Worm (Caenorhabditis elegans) whole organism, L1 larva: ENCODE results near the gene pqbp-1.1.
A peak's percentile ranks its signal among the peaks of the same experiment; 100 is the strongest.

Experiments used
- C04F5.9 ChIP-seq: sonication (generic microtip); optimal IDR thresholded peaks from 2 replicates; lab custom pipeline; 2016; ENCODE audit warnings: missing genetic modification characterization, missing compliant biosample characterization
- C34B4.2 ChIP-seq: sonication (generic microtip); optimal IDR thresholded peaks from 2 replicates; lab custom pipeline; 2017; ENCODE audit warnings: mild to moderate bottlenecking, missing genetic modification characterization, missing compliant biosample characterization
- F16B12.6 ChIP-seq: fragments of 150-350 bp; optimal IDR thresholded peaks from 2 replicates; lab custom pipeline; 2014; ENCODE audit warnings: missing biosample characterization, missing genetic modification characterization
- alr-1 ChIP-seq: fragments of 200-800 bp; sonication (Bioruptor generic); optimal IDR thresholded peaks from 2 replicates; lab custom pipeline; 2018; ENCODE audit warnings: borderline replicate concordance, mild to moderate bottlenecking, missing genetic modification characterization, missing compliant biosample characterization
- aly-2 ChIP-seq: fragments of 150-350 bp; optimal IDR thresholded peaks from 2 replicates; lab custom pipeline; 2014; ENCODE audit warnings: missing biosample characterization, missing genetic modification characterization
- blmp-1 ChIP-seq: fragments of 150-350 bp; optimal IDR thresholded peaks from 2 replicates; lab custom pipeline; 2014; ENCODE audit warnings: missing biosample characterization, missing genetic modification characterization
- ceh-63 ChIP-seq: fragments of 200-800 bp; sonication (Bioruptor generic); optimal IDR thresholded peaks from 2 replicates; lab custom pipeline; 2018; ENCODE audit warnings: mild to moderate bottlenecking, missing genetic modification characterization, missing compliant biosample characterization
- ceh-82 ChIP-seq, 3 experiments: fragments of 150-350 bp in 1 of 3; sonication (generic microtip) in 2 of 3; optimal IDR thresholded peaks; 2 replicates each; lab custom pipeline; 2014 to 2017; ENCODE audit warnings: missing biosample characterization in 3 of 3, missing genetic modification characterization in 3 of 3
- ces-1 ChIP-seq: fragments of 150-350 bp; optimal IDR thresholded peaks from 2 replicates; lab custom pipeline; 2014; ENCODE audit warnings: missing biosample characterization, missing genetic modification reagents, missing genetic modification characterization
- dpl-1 ChIP-seq, 3 experiments: fragments of 150-350 bp in 2 of 3; sonication (generic microtip) in 1 of 3; optimal IDR thresholded peaks; 2 replicates each; lab custom pipeline; 2014 to 2017; ENCODE audit warnings: missing biosample characterization in 3 of 3, missing genetic modification characterization in 3 of 3, missing genetic modification reagents in 3 of 3
- efl-1 ChIP-seq, 4 experiments: fragments of 150-350 bp; optimal IDR thresholded peaks in 3 of 4; peaks in 1 of 4; 1 replicate in 1 of 4; 2 replicates in 3 of 4; lab custom pipeline; 2014; ENCODE audit warnings: missing biosample characterization in 2 of 4, missing genetic modification characterization in 2 of 4, missing genetic modification reagents in 2 of 4
- efl-3 ChIP-seq: fragments of 200-800 bp; sonication (Bioruptor generic); optimal IDR thresholded peaks from 2 replicates; lab custom pipeline; 2018; ENCODE audit warnings: mild to moderate bottlenecking, missing genetic modification characterization, missing compliant biosample characterization
- elt-3 ChIP-seq, 6 experiments: fragments of 150-350 bp in 1 of 6; sonication (generic microtip); optimal IDR thresholded peaks; 2 replicates each; lab custom pipeline; 2017 to 2018; ENCODE audit warnings: missing biosample characterization in 6 of 6, missing genetic modification characterization in 6 of 6, inconsistent platforms in 1 of 6
- fkh-10 ChIP-seq: sonication (generic microtip); optimal IDR thresholded peaks from 2 replicates; lab custom pipeline; 2017; ENCODE audit warnings: missing biosample characterization, missing genetic modification reagents, missing genetic modification characterization
- fkh-4 ChIP-seq: sonication (generic microtip); optimal IDR thresholded peaks from 2 replicates; lab custom pipeline; 2016; ENCODE audit warnings: missing compliant biosample characterization, missing genetic modification characterization, borderline replicate concordance
- fkh-8 ChIP-seq: sonication (generic microtip); optimal IDR thresholded peaks from 2 replicates; lab custom pipeline; 2016; ENCODE audit warnings: mild to moderate bottlenecking, missing genetic modification characterization, missing compliant biosample characterization
- fos-1 ChIP-seq: fragments of 150-350 bp; optimal IDR thresholded peaks from 2 replicates; lab custom pipeline; 2014; ENCODE audit warnings: missing biosample characterization, missing genetic modification characterization
- grh-1 ChIP-seq: fragments of 200-800 bp; sonication (Bioruptor generic); IDR thresholded peaks from 2 replicates; pipeline ENCODE4 v1.3.6; 2022; ENCODE audit warnings: missing genetic modification reagents, missing genetic modification characterization, missing compliant biosample characterization
- hlh-17 ChIP-seq: fragments of 200-800 bp; sonication (Bioruptor generic); optimal IDR thresholded peaks from 2 replicates; lab custom pipeline; 2018; ENCODE audit warnings: missing genetic modification characterization, mild to moderate bottlenecking, missing compliant biosample characterization, moderate library complexity, borderline replicate concordance
- hlh-4 ChIP-seq: sonication (generic microtip); optimal IDR thresholded peaks from 2 replicates; lab custom pipeline; 2016; ENCODE audit warnings: mild to moderate bottlenecking, missing genetic modification characterization, missing compliant biosample characterization
- hpl-2 ChIP-seq: fragments of 150-350 bp; optimal IDR thresholded peaks from 2 replicates; lab custom pipeline; 2014; ENCODE audit warnings: missing biosample characterization, missing genetic modification reagents, missing genetic modification characterization
- jun-1 ChIP-seq: fragments of 150-350 bp; optimal IDR thresholded peaks from 2 replicates; lab custom pipeline; 2014; ENCODE audit warnings: missing biosample characterization, missing genetic modification reagents, missing genetic modification characterization
- lin-14 ChIP-seq: fragments of 200-800 bp; sonication (Bioruptor generic); optimal IDR thresholded peaks from 2 replicates; lab custom pipeline; 2018; ENCODE audit warnings: mild to moderate bottlenecking, missing genetic modification characterization, moderate library complexity, missing compliant biosample characterization
- lin-15B ChIP-seq: fragments of 150-350 bp; sonication (generic microtip); optimal IDR thresholded peaks from 3 replicates; lab custom pipeline; 2014; ENCODE audit warnings: missing biosample characterization, missing genetic modification characterization
- lin-35 ChIP-seq, 2 experiments: fragments of 150-350 bp; optimal IDR thresholded peaks; 2 replicates each; lab custom pipeline; 2014; ENCODE audit warnings: missing biosample characterization in 2 of 2, missing genetic modification characterization in 2 of 2, missing genetic modification reagents in 2 of 2
- lsy-2 ChIP-seq, 2 experiments: fragments of 150-350 bp; optimal IDR thresholded peaks; 2 replicates each; lab custom pipeline; 2014; ENCODE audit warnings: missing biosample characterization in 2 of 2, missing genetic modification characterization in 2 of 2
- mdl-1 ChIP-seq, 2 experiments: fragments of 150-350 bp; optimal IDR thresholded peaks; 2 replicates each; lab custom pipeline; 2014 to 2017; ENCODE audit warnings: missing biosample characterization in 2 of 2, missing genetic modification characterization in 2 of 2, inconsistent platforms in 1 of 2
- nhr-19 ChIP-seq: fragments of 200-800 bp; sonication (Bioruptor generic); conservative IDR thresholded peaks from 2 replicates; pipeline ENCODE4 v1.3.6; 2022; ENCODE audit warnings: missing genetic modification characterization, missing compliant biosample characterization
- nhr-20 ChIP-seq: sonication (generic microtip); optimal IDR thresholded peaks from 2 replicates; lab custom pipeline; 2016; ENCODE audit warnings: mild to moderate bottlenecking, missing genetic modification characterization, missing compliant biosample characterization
- nhr-237 ChIP-seq: fragments of 150-350 bp; optimal IDR thresholded peaks from 2 replicates; lab custom pipeline; 2014; ENCODE audit warnings: missing biosample characterization, missing genetic modification characterization
- nhr-28 ChIP-seq: fragments of 150-350 bp; optimal IDR thresholded peaks from 2 replicates; lab custom pipeline; 2014; ENCODE audit warnings: missing biosample characterization, missing genetic modification characterization
- nhr-47 ChIP-seq: sonication (generic microtip); optimal IDR thresholded peaks from 2 replicates; lab custom pipeline; 2016; ENCODE audit warnings: mild to moderate bottlenecking, missing genetic modification characterization, moderate library complexity, missing compliant biosample characterization
- nhr-71 ChIP-seq: sonication (generic microtip); optimal IDR thresholded peaks from 2 replicates; lab custom pipeline; 2016; ENCODE audit warnings: mild to moderate bottlenecking, missing genetic modification characterization, moderate library complexity, missing compliant biosample characterization
- nhr-76 ChIP-seq: sonication (generic microtip); optimal IDR thresholded peaks from 2 replicates; lab custom pipeline; 2017; ENCODE audit warnings: missing biosample characterization, missing genetic modification characterization
- nhr-77 ChIP-seq: fragments of 150-350 bp; optimal IDR thresholded peaks from 2 replicates; lab custom pipeline; 2014; ENCODE audit warnings: missing biosample characterization, missing genetic modification characterization
- nhr-85 ChIP-seq: sonication (generic microtip); peaks from one replicate; lab custom pipeline; 2016; ENCODE audit warnings: missing genetic modification characterization, inconsistent platforms, missing compliant biosample characterization
- nhr-90 ChIP-seq: sonication (generic microtip); optimal IDR thresholded peaks from 2 replicates; lab custom pipeline; 2016; ENCODE audit warnings: mild to moderate bottlenecking, missing genetic modification characterization, missing compliant biosample characterization; ENCODE audit not compliant: poor library complexity
- pax-3 ChIP-seq: fragments of 200-800 bp; sonication (Bioruptor generic); optimal IDR thresholded peaks from 2 replicates; lab custom pipeline; 2018; ENCODE audit warnings: mild to moderate bottlenecking, missing genetic modification characterization, moderate library complexity, missing compliant biosample characterization
- rnt-1 ChIP-seq: sonication (generic microtip); optimal IDR thresholded peaks from 2 replicates; lab custom pipeline; 2016; ENCODE audit warnings: mild to moderate bottlenecking, missing genetic modification characterization, moderate library complexity, missing compliant biosample characterization
- snpc-4 ChIP-seq: fragments of 150-350 bp; optimal IDR thresholded peaks from 2 replicates; lab custom pipeline; 2014; ENCODE audit warnings: missing biosample characterization, missing genetic modification characterization
- snu-23 ChIP-seq: sonication (generic microtip); optimal IDR thresholded peaks from 2 replicates; lab custom pipeline; 2016; ENCODE audit warnings: missing genetic modification characterization, missing compliant biosample characterization
- sox-4 ChIP-seq: sonication (generic microtip); optimal IDR thresholded peaks from 2 replicates; lab custom pipeline; 2016; ENCODE audit warnings: missing genetic modification characterization, missing compliant biosample characterization
- sup-37 ChIP-seq: fragments of 200-800 bp; sonication (Bioruptor generic); optimal IDR thresholded peaks from 2 replicates; lab custom pipeline; 2018; ENCODE audit warnings: mild to moderate bottlenecking, missing genetic modification characterization, missing compliant biosample characterization
- swsn-7 ChIP-seq: sonication (generic microtip); optimal IDR thresholded peaks from 2 replicates; lab custom pipeline; 2016; ENCODE audit warnings: missing genetic modification characterization, missing compliant biosample characterization
- tbx-2 ChIP-seq: sonication (generic microtip); optimal IDR thresholded peaks from 2 replicates; lab custom pipeline; 2016; ENCODE audit warnings: missing genetic modification characterization, missing compliant biosample characterization
- tlp-1 ChIP-seq: fragments of 150-350 bp; optimal IDR thresholded peaks from 2 replicates; lab custom pipeline; 2014; ENCODE audit warnings: missing biosample characterization, missing genetic modification characterization
- unc-62 ChIP-seq: fragments of 150-350 bp; optimal IDR thresholded peaks from 2 replicates; lab custom pipeline; 2014; ENCODE audit warnings: missing biosample characterization, missing genetic modification reagents, missing genetic modification characterization
- vab-15 ChIP-seq: sonication (generic microtip); optimal IDR thresholded peaks from 2 replicates; lab custom pipeline; 2017; ENCODE audit warnings: missing genotype, mild to moderate bottlenecking, missing genetic modification characterization, missing compliant biosample characterization
- zag-1 ChIP-seq: fragments of 150-350 bp; optimal IDR thresholded peaks from 2 replicates; lab custom pipeline; 2014; ENCODE audit warnings: missing biosample characterization, missing genetic modification characterization
- zip-4 ChIP-seq: fragments of 200-800 bp; sonication (Bioruptor generic); optimal IDR thresholded peaks from 2 replicates; lab custom pipeline; 2018; ENCODE audit warnings: mild to moderate bottlenecking, missing genetic modification characterization, moderate library complexity, missing compliant biosample characterization
- ztf-4 ChIP-seq: fragments of 150-350 bp; optimal IDR thresholded peaks from 2 replicates; lab custom pipeline; 2014; ENCODE audit warnings: missing biosample characterization, missing genetic modification characterization

Gene pqbp-1.1

DNA sequence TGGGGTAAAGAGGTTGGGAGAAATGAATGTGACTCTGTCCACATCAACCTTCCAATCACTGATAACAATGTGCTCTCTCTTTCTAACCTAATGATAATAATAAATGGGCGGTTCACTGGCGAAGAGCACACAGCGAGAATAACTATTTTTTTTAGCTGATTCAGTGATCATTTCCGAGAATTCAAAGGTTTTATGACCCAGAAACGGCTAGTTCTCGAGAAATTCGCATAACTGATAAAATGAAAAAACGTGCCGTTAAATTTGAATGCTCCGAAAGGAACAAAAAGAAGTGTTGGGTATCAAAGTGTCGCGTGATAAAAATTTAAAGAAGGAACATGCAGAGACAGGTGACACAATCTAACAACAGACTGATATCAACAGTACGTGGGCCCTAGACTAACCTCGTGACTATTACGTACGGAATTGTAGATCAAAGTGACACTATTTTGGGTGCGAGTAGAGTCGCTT is 34.3 kb upstream of the pqbp-1.1 start (continued):
- TF ChIP-seq nhr-28 (tag; lab: Kevin White, UChicago), result no peak
- TF ChIP-seq nhr-47, result peak; percentile 2
- TF ChIP-seq vab-15, result no peak
- no peak for TF ChIP-seq zip-4 (GFP tag; lab: Kevin White, UChicago)
- no peak for TF ChIP-seq efl-1 (optimal IDR thresholded peaks at IDR 0.05; lab: Kevin White, UChicago)
- peak in 1 of 2 experiments; percentile 70 for TF ChIP-seq efl-1 (GFP tag; optimal IDR thresholded peaks at IDR 0.05 in 1 of 2; lab: Kevin White, UChicago)
- TF ChIP-seq snpc-4, result no peak
- no peak for TF ChIP-seq fkh-8 (tag; lab: Kevin White, UChicago)
- no peak for TF ChIP-seq hlh-17 (GFP tag; lab: Kevin White, UChicago)
- no peak for TF ChIP-seq fkh-10 (GFP tag; lab: Kevin White, UChicago)
- TF ChIP-seq grh-1 (GFP tag; lab: Robert Waterston, UW), result no peak
- TF ChIP-seq nhr-76 (tag; lab: Kevin White, UChicago), result no peak
- no peak for TF ChIP-seq fkh-4
- no peak for TF ChIP-seq aly-2 (tag; lab: Kevin White, UChicago)
- TF ChIP-seq unc-62 (GFP tag; lab: Kevin White, UChicago), result no peak
- no peak for TF ChIP-seq alr-1 (tag; lab: Kevin White, UChicago)
- TF ChIP-seq efl-3, result no peak
- no peak for TF ChIP-seq sox-4
- TF ChIP-seq ceh-63 (GFP tag; lab: Kevin White, UChicago), result no peak
- no peak for TF ChIP-seq rnt-1 (tag; lab: Kevin White, UChicago)
- TF ChIP-seq lin-15B (tag; lab: Kevin White, UChicago), result no peak
- no peak for TF ChIP-seq swsn-7 (tag; lab: Kevin White, UChicago)
- no peak for TF ChIP-seq C04F5.9 (tag; lab: Kevin White, UChicago)
- no peak for TF ChIP-seq C34B4.2 (tag; lab: Kevin White, UChicago)
- peak; percentile 46; the same call in 1 of the 2 replicates for TF ChIP-seq nhr-19 (GFP tag; lab: Robert Waterston, UW)
- no peak for TF ChIP-seq lsy-2 (tag; optimal IDR thresholded peaks at IDR 0.05; lab: Kevin White, UChicago)
- TF ChIP-seq fos-1 (tag; lab: Kevin White, UChicago), result no peak
- TF ChIP-seq nhr-237 (tag; lab: Kevin White, UChicago), result no peak
- TF ChIP-seq lin-35 (GFP tag; optimal IDR thresholded peaks at IDR 0.05; lab: Kevin White, UChicago), result peak in 1 of 2 experiments; percentile 76
- TF ChIP-seq sup-37 (GFP tag; lab: Kevin White, UChicago), result no peak
- TF ChIP-seq nhr-77 (tag; lab: Kevin White, UChicago), result no peak
- no peak for TF ChIP-seq ces-1 (GFP tag; lab: Kevin White, UChicago)
- peak in 2 of 6 experiments; percentile 37 to 45 for TF ChIP-seq elt-3 (tag; optimal IDR thresholded peaks at IDR 0.05; lab: Kevin White, UChicago)
- TF ChIP-seq nhr-20 (tag; lab: Kevin White, UChicago), result peak; percentile 70
- no peak for TF ChIP-seq ztf-4 (tag; lab: Kevin White, UChicago)
- TF ChIP-seq hlh-4, result no peak
- TF ChIP-seq pax-3 (tag; lab: Kevin White, UChicago), result peak; percentile 18
- TF ChIP-seq zag-1, result no peak
- no peak for TF ChIP-seq hpl-2
- peak; percentile 20 for TF ChIP-seq jun-1 (tag; lab: Kevin White, UChicago)
- TF ChIP-seq ceh-82 (tag; optimal IDR thresholded peaks at IDR 0.05; lab: Kevin White, UChicago), result no peak
- no peak for TF ChIP-seq F16B12.6 (tag; lab: Kevin White, UChicago)

- peak; percentile 53 for TF ChIP-seq lin-14
- TF ChIP-seq snu-23 (GFP tag; lab: Kevin White, UChicago), result peak; percentile 23
- peak; percentile 27 for TF ChIP-seq nhr-90 (tag; lab: Kevin White, UChicago)
- TF ChIP-seq nhr-71, result peak; percentile 38
- peak; percentile 39 for TF ChIP-seq blmp-1
- no peak for TF ChIP-seq lin-35 (GFP tag; optimal IDR thresholded peaks at IDR 0.05; lab: Kevin White, UChicago)
- no peak for TF ChIP-seq tlp-1 (tag; lab: Kevin White, UChicago)
- peak; percentile 29 for TF ChIP-seq nhr-20 (tag; lab: Kevin White, UChicago)
- peak in 2 of 6 experiments; percentile 37 to 46 for TF ChIP-seq elt-3 (tag; optimal IDR thresholded peaks at IDR 0.05; lab: Kevin White, UChicago)
- TF ChIP-seq vab-15, result no peak
- peak; percentile 1 for TF ChIP-seq tbx-2 (tag; lab: Kevin White, UChicago)
- TF ChIP-seq nhr-85 (tag; lab: Kevin White, UChicago), result peak; percentile 33
- peak in 1 of 2 experiments; percentile 61 for TF ChIP-seq mdl-1 (tag; optimal IDR thresholded peaks at IDR 0.05; lab: Kevin White, UChicago)
- peak in 1 of 3 experiments; percentile 3 for TF ChIP-seq dpl-1 (GFP tag; optimal IDR thresholded peaks at IDR 0.05; lab: Kevin White, UChicago)
Observed at ce11 chrIV:294737-295136, 33.3 kb upstream of the pqbp-1.1 start.
